Fruit fly (Drosophila melanogaster) whole organism, embryonic: ENCODE data around the gene Sec5.
A peak's percentile ranks its signal among the peaks of the same experiment; 100 is the strongest.

Experiments used
- Abd-B ChIP-seq: fragments of 200-800 bp; sonication (Bioruptor generic); optimal IDR thresholded peaks from 2 replicates; lab custom pipeline; 2018; ENCODE audit warnings: missing biosample characterization, mild to moderate bottlenecking, missing genetic modification characterization, moderate library complexity
- Aef1 ChIP-seq: fragments of 200-800 bp; sonication (Bioruptor generic); IDR thresholded peaks from 3 replicates; pipeline ENCODE4 v1.3.6; 2022; ENCODE audit warnings: missing biosample characterization, missing genetic modification characterization
- B-H2 ChIP-seq: fragments of 200-800 bp; sonication (Bioruptor generic); optimal IDR thresholded peaks from 2 replicates; lab custom pipeline; 2018; ENCODE audit warnings: missing biosample characterization, mild to moderate bottlenecking, missing genetic modification characterization
- BEAF-32 ChIP-seq: fragments of 200-800 bp; sonication (Bioruptor generic); optimal IDR thresholded peaks from 3 replicates; lab custom pipeline; 2017; ENCODE audit warnings: missing biosample characterization, missing genetic modification characterization, mild to moderate bottlenecking, moderate library complexity, missing genetic modification reagents
- Bdp1 ChIP-seq: fragments of 200-800 bp; sonication (Bioruptor generic); optimal IDR thresholded peaks from 3 replicates; lab custom pipeline; 2016; ENCODE audit warnings: missing biosample characterization, missing genetic modification characterization
- Bgb ChIP-seq: fragments of 200-800 bp; sonication (Bioruptor generic); IDR thresholded peaks from 2 replicates; pipeline ENCODE4 v1.3.6; 2022; ENCODE audit warnings: missing biosample characterization, missing genetic modification characterization; ENCODE audit not compliant: partially characterized antibody
- CG10543 ChIP-seq: fragments of 200-800 bp; sonication (Bioruptor generic); optimal IDR thresholded peaks from 3 replicates; lab custom pipeline; 2017; ENCODE audit warnings: missing biosample characterization, mild to moderate bottlenecking, missing genetic modification characterization, moderate library complexity
- CG11085 ChIP-seq: fragments of 200-800 bp; sonication (Bioruptor generic); IDR thresholded peaks from 2 replicates; pipeline ENCODE4 v1.3.6; 2022; ENCODE audit warnings: missing biosample characterization, missing genetic modification characterization
- CG12769 ChIP-seq: fragments of 200-800 bp; sonication (Bioruptor generic); optimal IDR thresholded peaks from 2 replicates; lab custom pipeline; 2019; ENCODE audit warnings: missing biosample characterization, mild to moderate bottlenecking, missing genetic modification characterization, moderate library complexity
- CG13624 ChIP-seq: fragments of 200-800 bp; sonication (Bioruptor generic); optimal IDR thresholded peaks from 2 replicates; lab custom pipeline; 2016; ENCODE audit warnings: missing biosample characterization, missing genetic modification characterization
- CG14965 ChIP-seq: fragments of 200-800 bp; sonication (Bioruptor generic); optimal IDR thresholded peaks from 2 replicates; lab custom pipeline; 2016; ENCODE audit warnings: missing biosample characterization, missing genetic modification characterization, borderline replicate concordance
- CG15269 ChIP-seq: fragments of 200-800 bp; sonication (Bioruptor generic); optimal IDR thresholded peaks from 2 replicates; lab custom pipeline; 2018; ENCODE audit warnings: missing biosample characterization, mild to moderate bottlenecking, missing genetic modification characterization, moderate library complexity
- CG18476 ChIP-seq: fragments of 200-800 bp; sonication (Bioruptor generic); optimal IDR thresholded peaks from 2 replicates; lab custom pipeline; 2016; ENCODE audit warnings: missing biosample characterization, mild to moderate bottlenecking, missing genetic modification characterization
- CG18599 ChIP-seq: fragments of 200-800 bp; sonication (Bioruptor generic); optimal IDR thresholded peaks from 3 replicates; lab custom pipeline; 2017; ENCODE audit warnings: missing biosample characterization, missing genetic modification characterization, mild to moderate bottlenecking, moderate library complexity, missing genetic modification reagents
- CG2678 ChIP-seq: fragments of 200-800 bp; sonication (Bioruptor generic); optimal IDR thresholded peaks from 3 replicates; lab custom pipeline; 2019; ENCODE audit warnings: missing biosample characterization, mild to moderate bottlenecking, missing genetic modification characterization, moderate library complexity
- CG3163 ChIP-seq: fragments of 200-800 bp; sonication (Bioruptor generic); optimal IDR thresholded peaks from 3 replicates; lab custom pipeline; 2016; ENCODE audit warnings: missing biosample characterization, missing genetic modification characterization
- CG33213 ChIP-seq: fragments of 200-800 bp; sonication (Bioruptor generic); optimal IDR thresholded peaks from 3 replicates; lab custom pipeline; 2016; ENCODE audit warnings: missing biosample characterization, missing genetic modification characterization
- CG3995 ChIP-seq: fragments of 200-800 bp; sonication (Bioruptor generic); optimal IDR thresholded peaks from 3 replicates; lab custom pipeline; 2016; ENCODE audit warnings: missing biosample characterization, missing genetic modification characterization
- CG6689 ChIP-seq: fragments of 200-800 bp; sonication (Bioruptor generic); IDR thresholded peaks from 2 replicates; pipeline ENCODE4 v1.3.6; 2022; ENCODE audit warnings: missing biosample characterization, missing genetic modification characterization
- CG6765 ChIP-seq: fragments of 200-800 bp; sonication (Bioruptor generic); optimal IDR thresholded peaks from 3 replicates; lab custom pipeline; 2017; ENCODE audit warnings: missing biosample characterization, mild to moderate bottlenecking, missing genetic modification characterization
- CG7372 ChIP-seq: fragments of 200-800 bp; sonication (Bioruptor generic); IDR thresholded peaks from 2 replicates; pipeline ENCODE4 v1.3.6; 2022; ENCODE audit warnings: missing biosample characterization, missing genetic modification characterization
- CG8944 ChIP-seq: fragments of 200-800 bp; sonication (Bioruptor generic); optimal IDR thresholded peaks from 3 replicates; lab custom pipeline; 2016; ENCODE audit warnings: missing biosample characterization, missing genetic modification characterization
- CG9215 ChIP-seq: fragments of 200-800 bp; sonication (Bioruptor generic); IDR thresholded peaks from 2 replicates; pipeline ENCODE4 v1.3.6; 2022; ENCODE audit warnings: missing biosample characterization, missing genetic modification characterization
- CG9727 ChIP-seq: fragments of 200-800 bp; sonication (Bioruptor generic); optimal IDR thresholded peaks from 3 replicates; lab custom pipeline; 2017; ENCODE audit warnings: missing biosample characterization, mild to moderate bottlenecking, missing genetic modification characterization
- E2f2 ChIP-seq: fragments of 200-800 bp; sonication (Bioruptor generic); IDR thresholded peaks from 2 replicates; pipeline ENCODE4 v1.3.6; 2022; ENCODE audit warnings: missing biosample characterization, missing genetic modification characterization
- HmgZ ChIP-seq: fragments of 200-800 bp; sonication (Bioruptor generic); optimal IDR thresholded peaks from 2 replicates; lab custom pipeline; 2018; ENCODE audit warnings: missing biosample characterization, mild to moderate bottlenecking, missing genetic modification characterization
- Lhr ChIP-seq: fragments of 200-800 bp; sonication (Bioruptor generic); optimal IDR thresholded peaks from 3 replicates; lab custom pipeline; 2017; ENCODE audit warnings: mild to moderate bottlenecking, missing biosample characterization, missing genetic modification reagents, missing genetic modification characterization
- MBD-R2 ChIP-seq: fragments of 200-800 bp; sonication (Bioruptor generic); IDR thresholded peaks from 2 replicates; pipeline ENCODE4 v1.3.6; 2022; ENCODE audit warnings: missing biosample characterization, missing genetic modification characterization
- MESR4 ChIP-seq: fragments of 200-800 bp; sonication (Bioruptor generic); optimal IDR thresholded peaks from 2 replicates; lab custom pipeline; 2018; ENCODE audit warnings: missing biosample characterization, mild to moderate bottlenecking, missing genetic modification characterization, moderate library complexity
- Myb ChIP-seq: fragments of 200-800 bp; sonication (Bioruptor generic); optimal IDR thresholded peaks from 2 replicates; lab custom pipeline; 2016; ENCODE audit warnings: missing biosample characterization, missing genetic modification characterization
- Oaz ChIP-seq: fragments of 200-800 bp; sonication (Bioruptor generic); IDR thresholded peaks from 2 replicates; pipeline ENCODE4 v1.3.6; 2022; ENCODE audit warnings: missing biosample characterization, missing genetic modification characterization
- PHDP ChIP-seq: fragments of 200-800 bp; sonication (Bioruptor generic); optimal IDR thresholded peaks from 3 replicates; lab custom pipeline; 2018; ENCODE audit warnings: missing biosample characterization, mild to moderate bottlenecking, missing genetic modification characterization, moderate library complexity
- Ssrp ChIP-seq: fragments of 200-800 bp; sonication (Bioruptor generic); optimal IDR thresholded peaks from 2 replicates; lab custom pipeline; 2018; ENCODE audit warnings: missing biosample characterization, mild to moderate bottlenecking, missing genetic modification characterization, moderate library complexity
- YL-1 ChIP-seq: fragments of 200-800 bp; sonication (Bioruptor generic); optimal IDR thresholded peaks from 3 replicates; lab custom pipeline; 2017; ENCODE audit warnings: missing biosample characterization, mild to moderate bottlenecking, missing genetic modification characterization
- amos ChIP-seq: fragments of 200-800 bp; sonication (Bioruptor generic); IDR thresholded peaks from 2 replicates; pipeline ENCODE4 v1.3.6; 2022; ENCODE audit warnings: missing biosample characterization, missing genetic modification characterization; ENCODE audit not compliant: partially characterized antibody
- az2 ChIP-seq: fragments of 200-800 bp; sonication (Bioruptor generic); optimal IDR thresholded peaks from 3 replicates; lab custom pipeline; 2016; ENCODE audit warnings: missing biosample characterization, missing genetic modification characterization
- cwo ChIP-seq: fragments of 200-800 bp; sonication (Bioruptor generic); optimal IDR thresholded peaks from 3 replicates; lab custom pipeline; 2017; ENCODE audit warnings: missing biosample characterization, missing genetic modification characterization, mild to moderate bottlenecking, moderate library complexity, missing genetic modification reagents
- gcm ChIP-seq: fragments of 200-800 bp; sonication (Bioruptor generic); optimal IDR thresholded peaks from 2 replicates; lab custom pipeline; 2019; ENCODE audit warnings: missing biosample characterization, mild to moderate bottlenecking, missing genetic modification characterization, moderate library complexity
- grn ChIP-seq: fragments of 200-800 bp; sonication (Bioruptor generic); optimal IDR thresholded peaks from 3 replicates; lab custom pipeline; 2017; ENCODE audit warnings: missing biosample characterization, missing genetic modification characterization
- her ChIP-seq: fragments of 200-800 bp; sonication (Bioruptor generic); optimal IDR thresholded peaks from 2 replicates; lab custom pipeline; 2016; ENCODE audit warnings: missing biosample characterization, missing genetic modification characterization
- sens ChIP-seq: fragments of 200-800 bp; sonication (Bioruptor generic); peaks from one replicate; lab custom pipeline; 2016; ENCODE audit warnings: missing biosample characterization, missing genetic modification characterization
- sug ChIP-seq: fragments of 200-800 bp; optimal IDR thresholded peaks from 2 replicates; lab custom pipeline; 2019; ENCODE audit warnings: missing biosample characterization, mild to moderate bottlenecking, missing genetic modification characterization, moderate library complexity
- vnd ChIP-seq: fragments of 200-800 bp; sonication (Bioruptor generic); IDR thresholded peaks from 3 replicates; pipeline ENCODE4 v1.3.6; 2022; ENCODE audit warnings: missing biosample characterization, missing genetic modification characterization; ENCODE audit not compliant: partially characterized antibody
- yki ChIP-seq: fragments of >200 bp; optimal IDR thresholded peaks from 3 replicates; lab custom pipeline; 2018

The Sec5 gene

dm6 chr2L:3449555-3450320, 7.4 kb upstream of the Sec5 start, which contains the start of gene Snx1 (continued):
- no peak for TF ChIP-seq CG8944 (GFP tag; lab: Kevin White, UChicago)
- TF ChIP-seq Ssrp (tag; lab: Kevin White, UChicago), result no peak
- TF ChIP-seq az2 (GFP tag; lab: Kevin White, UChicago), result no peak
- TF ChIP-seq MBD-R2 (GFP tag; lab: Robert Waterston, UW), result peak; percentile 67
- peak; percentile 29 for TF ChIP-seq BEAF-32 (GFP tag; lab: Kevin White, UChicago)
- TF ChIP-seq her (GFP tag; lab: Kevin White, UChicago), result no peak
- no peak for TF ChIP-seq gcm (GFP tag; lab: Kevin White, UChicago)
- no peak for TF ChIP-seq Bdp1 (GFP tag; lab: Kevin White, UChicago)
- peak; percentile 20 for TF ChIP-seq Lhr (GFP tag; lab: Kevin White, UChicago)
- TF ChIP-seq CG11085 (GFP tag; lab: Robert Waterston, UW), result no peak
- TF ChIP-seq CG7372 (GFP tag; lab: Robert Waterston, UW), result no peak
- no peak for TF ChIP-seq CG10543
- TF ChIP-seq yki (lab: Kevin White, UChicago), result no peak
- TF ChIP-seq E2f2 (GFP tag; lab: Robert Waterston, UW), result peak; percentile 35; the same call in 1 of the 2 replicates
- TF ChIP-seq Abd-B, result peak; percentile 35
- no peak for TF ChIP-seq CG2678 (tag; lab: Kevin White, UChicago)
- TF ChIP-seq MESR4 (GFP tag; lab: Kevin White, UChicago), result peak; percentile 54
- TF ChIP-seq grn (GFP tag; lab: Kevin White, UChicago), result no peak
- TF ChIP-seq sens (GFP tag; lab: Kevin White, UChicago), result no peak
- no peak for TF ChIP-seq CG3163 (GFP tag; lab: Kevin White, UChicago)
- TF ChIP-seq PHDP, result no peak
- no peak for TF ChIP-seq cwo (GFP tag; lab: Kevin White, UChicago)
- TF ChIP-seq amos, result no peak; the same call in 1 of the 2 replicates
- TF ChIP-seq CG6689, result no peak
- no peak for TF ChIP-seq vnd (GFP tag; lab: Robert Waterston, UW)
- no peak for TF ChIP-seq CG14965 (GFP tag; lab: Kevin White, UChicago)
- no peak for TF ChIP-seq CG9727 (GFP tag; lab: Kevin White, UChicago)
- no peak for TF ChIP-seq Aef1 (GFP tag; lab: Robert Waterston, UW)
- TF ChIP-seq CG18476 (GFP tag; lab: Kevin White, UChicago), result no peak
- no peak for TF ChIP-seq CG15269
- TF ChIP-seq CG12769, result no peak
- peak; percentile 95 for TF ChIP-seq Myb (GFP tag; lab: Kevin White, UChicago)
- TF ChIP-seq CG3995 (GFP tag; lab: Kevin White, UChicago), result peak; percentile 92
- TF ChIP-seq B-H2 (GFP tag; lab: Kevin White, UChicago), result no peak
- no peak for TF ChIP-seq CG18599 (GFP tag; lab: Kevin White, UChicago)
- peak; percentile 97 for TF ChIP-seq sug (tag; lab: Kevin White, UChicago)
- TF ChIP-seq CG33213 (GFP tag; lab: Kevin White, UChicago), result no peak
- peak; percentile 8; the same call in 1 of the 2 replicates for TF ChIP-seq Bgb (GFP tag; lab: Robert Waterston, UW)
- TF ChIP-seq YL-1 (GFP tag; lab: Kevin White, UChicago), result peak; percentile 51
- TF ChIP-seq HmgZ (tag; lab: Kevin White, UChicago), result no peak
- TF ChIP-seq Oaz (GFP tag; lab: Robert Waterston, UW), result no peak
- TF ChIP-seq CG6765, result no peak
- no peak for TF ChIP-seq CG9215 (GFP tag; lab: Robert Waterston, UW)
- TF ChIP-seq CG13624 (GFP tag; lab: Kevin White, UChicago), result no peak
- TF ChIP-seq, all 482 proteins: peak for 31
